Fruit fly (Drosophila melanogaster) whole organism, pupa: Measurements from ENCODE around the gene CG33932.

Experiments used
- CG17806 ChIP-seq: fragments of 200-800 bp; sonication (Bioruptor generic); optimal IDR thresholded peaks from 2 replicates; lab custom pipeline; 2018; ENCODE audit warnings: missing biosample characterization, mild to moderate bottlenecking, missing genetic modification characterization, moderate library complexity
- CG4496 ChIP-seq: fragments of 200-800 bp; sonication (Bioruptor generic); IDR thresholded peaks from 3 replicates; pipeline ENCODE4 v1.3.6; 2022; ENCODE audit warnings: missing biosample characterization, missing genetic modification characterization
- CG8301 ChIP-seq: fragments of 200-800 bp; sonication (Bioruptor generic); optimal IDR thresholded peaks from 2 replicates; lab custom pipeline; 2018; ENCODE audit warnings: missing biosample characterization, mild to moderate bottlenecking, missing genetic modification characterization
- EcR ChIP-seq: fragments of 200-800 bp; sonication (Bioruptor generic); optimal IDR thresholded peaks from 3 replicates; lab custom pipeline; 2019; ENCODE audit warnings: missing biosample characterization, missing genetic modification characterization, mild to moderate bottlenecking, moderate library complexity, missing genetic modification reagents
- Snoo ChIP-seq: fragments of 200-800 bp; sonication (Bioruptor generic); optimal IDR thresholded peaks from 3 replicates; lab custom pipeline; 2017; ENCODE audit warnings: missing biosample characterization, mild to moderate bottlenecking, missing genetic modification characterization, inconsistent platforms
- fd96Ca ChIP-seq: fragments of 200-800 bp; sonication (Bioruptor generic); IDR thresholded peaks from 3 replicates; pipeline ENCODE4 v1.3.6; 2022; ENCODE audit warnings: missing biosample characterization, missing genetic modification characterization
- gl ChIP-seq: fragments of 200-800 bp; sonication (Bioruptor generic); optimal IDR thresholded peaks from 2 replicates; lab custom pipeline; 2018; ENCODE audit warnings: missing biosample characterization, mild to moderate bottlenecking, missing genetic modification characterization

- TF ChIP-seq CG4496 (GFP tag; lab: Robert Waterston, UW) (no peak), CG17806 (tag; lab: Kevin White, UChicago) (no peak), CG8301 (no peak), EcR (GFP tag; lab: Kevin White, UChicago) (no peak), fd96Ca (GFP tag; lab: Robert Waterston, UW) (no peak), gl (tag; lab: Kevin White, UChicago) (no peak), Snoo (tag; lab: Kevin White, UChicago) (no peak)
Measured at dm6 chrX:19730844-19731243, 13.4 kb upstream of the CG33932 start, which contains the start of gene AP-1-2beta.
